Worm (Caenorhabditis elegans): ENCODE measurements around the gene clec-258.

- TF ChIP-seq tab-1 (GFP tag; IDR thresholded peaks at IDR 0.05) (no peak), cog-1 (tag; optimal IDR thresholded peaks at IDR 0.05) (no peak), med-1 (GFP tag; optimal IDR thresholded peaks at IDR 0.05; ENCODE audit: insufficient read depth) (no peak)
These were observed 14.6 kb downstream of the clec-258 start for ce11 chrV:19802797-19803196.
